Worm (Caenorhabditis elegans): ENCODE measurements around the gene twk-10.

twk-10 gene

ce11 chrV:6517305-6518224, 34.6 kb upstream of the twk-10 start:
- TF ChIP-seq unc-62 (GFP tag; optimal IDR thresholded peaks at IDR 0.05), result no peak

ce11 chrV:6518225-6518396, 34.0 kb upstream of the twk-10 start, which contains the start of gene F46E10.3:
F46E10.3 (plus strand) TSS chrV:6518297.
- no peak for TF ChIP-seq unc-62 (GFP tag; optimal IDR thresholded peaks at IDR 0.05)

DNA sequence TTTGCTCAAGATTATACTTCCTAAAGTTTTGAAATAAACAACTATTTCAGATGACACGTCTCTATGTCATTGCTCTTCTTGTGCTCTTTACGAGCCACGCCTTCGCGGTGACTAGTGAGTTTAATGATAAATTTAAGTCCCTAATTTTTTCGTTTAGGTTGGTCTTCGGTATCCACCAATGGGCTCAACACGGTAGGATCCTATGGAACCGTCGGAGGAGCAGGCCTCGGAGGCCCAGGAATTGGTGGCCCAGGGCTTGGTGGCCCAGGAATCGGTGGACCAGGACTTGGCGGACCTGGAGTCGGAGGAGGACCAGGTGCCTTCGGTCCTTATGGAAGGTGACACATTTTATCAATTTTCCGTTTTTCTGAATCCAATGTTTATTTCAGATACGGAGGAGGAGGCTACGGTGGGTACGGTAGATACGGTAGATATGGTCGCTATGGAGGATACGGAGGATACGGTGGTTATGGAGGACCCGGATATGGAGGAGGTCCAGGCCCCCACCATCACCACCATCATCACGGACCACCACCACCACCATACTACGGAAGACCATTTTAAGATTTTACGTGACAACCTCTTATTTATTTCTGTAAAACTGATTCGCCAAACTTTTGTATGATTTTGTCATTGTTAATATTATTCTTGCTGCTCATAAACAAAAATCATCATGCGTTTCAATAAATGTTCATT, 31.6 kb upstream of the twk-10 start, which contains the start of the genes F46E10.2 and F46E10.18:
Gene F46E10.2, plus strand, starts transcription at position 51 of the 696 bp plus-strand sequence.
Gene F46E10.18, plus strand, starts transcription at position 646 of the 696 bp plus-strand sequence.
- no peak for TF ChIP-seq unc-62 (GFP tag; optimal IDR thresholded peaks at IDR 0.05)

DNA sequence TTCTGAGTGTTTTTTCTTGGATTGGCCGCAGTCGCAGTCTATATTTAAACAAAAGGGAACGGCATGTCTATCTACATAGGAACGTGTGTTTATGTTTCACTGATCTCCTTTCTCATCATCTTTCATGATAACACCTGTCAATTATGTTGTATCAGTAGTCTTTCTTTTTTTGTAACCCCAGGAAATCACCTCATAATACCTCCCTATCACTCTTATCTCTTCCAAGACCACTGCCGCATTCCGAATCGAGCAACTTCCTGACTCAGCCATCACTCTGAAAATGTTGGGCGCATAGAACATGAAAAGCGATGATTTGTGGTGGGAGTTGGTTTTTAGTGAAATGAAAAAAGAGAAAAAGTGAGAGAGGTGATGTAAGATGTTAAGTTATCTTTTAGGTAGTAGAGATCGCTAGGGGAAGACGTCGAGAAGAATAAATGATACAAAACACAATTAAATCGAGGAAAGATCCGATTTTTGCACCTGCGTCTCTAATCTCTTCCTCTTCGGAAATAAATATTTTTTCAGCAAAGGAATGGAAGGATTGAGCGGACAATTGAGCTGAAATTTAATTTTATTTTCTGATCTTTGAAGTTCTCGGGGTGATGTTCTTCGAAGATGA, 29.2 kb upstream of the twk-10 start:
- TF ChIP-seq unc-62 (GFP tag; optimal IDR thresholded peaks at IDR 0.05), result no peak

ce11 chrV:6524757-6525156, 27.4 kb upstream of the twk-10 start, which contains the start of gene acs-1:
acs-1 (plus strand) TSS chrV:6524989.
- no peak for TF ChIP-seq unc-62 (GFP tag; optimal IDR thresholded peaks at IDR 0.05)

ce11 chrV:6533030-6533429, 19.1 kb upstream of the twk-10 start, which contains the start of gene hpo-26:
hpo-26 (minus strand) TSS chrV:6533060.
- no peak for TF ChIP-seq unc-62 (GFP tag; optimal IDR thresholded peaks at IDR 0.05)

ce11 chrV:6538323-6538722, 13.8 kb upstream of the twk-10 start:
- no peak for TF ChIP-seq unc-62 (GFP tag; optimal IDR thresholded peaks at IDR 0.05)

ce11 chrV:6541875-6542274, 10.3 kb upstream of the twk-10 start:
- no peak for TF ChIP-seq unc-62 (GFP tag; optimal IDR thresholded peaks at IDR 0.05)

- no peak for TF ChIP-seq unc-62 (GFP tag; optimal IDR thresholded peaks at IDR 0.05)
Observed at ce11 chrV:6544999-6545398, 7.1 kb upstream of the twk-10 start.

- TF ChIP-seq unc-62 (GFP tag; optimal IDR thresholded peaks at IDR 0.05), result no peak
Observed at ce11 chrV:6546450-6547171, 5.5 kb upstream of the twk-10 start, which contains the start of gene dre-1. dre-1 (minus strand) TSS chrV:6546500.

DNA sequence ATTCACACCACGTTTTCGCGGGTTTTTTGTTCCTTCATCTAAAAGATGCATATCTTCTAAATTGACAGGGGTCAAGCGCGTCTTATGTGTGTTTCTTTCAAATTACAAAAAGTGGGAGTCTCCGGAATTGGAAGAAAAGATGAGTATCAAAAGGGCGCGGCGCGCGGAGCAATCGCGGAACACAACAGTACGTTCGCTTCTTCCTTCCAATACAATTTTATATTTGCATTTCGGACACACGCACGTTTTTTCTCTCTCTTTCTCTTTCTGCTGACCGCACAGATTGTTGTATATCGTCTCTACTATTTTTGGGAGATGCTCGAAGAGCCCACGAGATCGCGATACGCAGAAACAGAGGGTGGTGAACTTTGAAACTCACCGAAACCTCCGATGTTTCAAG, 3.8 kb upstream of the twk-10 start:
- no peak for TF ChIP-seq unc-62 (GFP tag; optimal IDR thresholded peaks at IDR 0.05)

- no peak for TF ChIP-seq unc-62 (GFP tag; optimal IDR thresholded peaks at IDR 0.05)
Observed at ce11 chrV:6549148-6549547, 3.0 kb upstream of the twk-10 start, which contains the start of gene K04A8.20. K04A8.20 (plus strand) TSS chrV:6549448.

ce11 chrV:6549871-6550270, 2.3 kb upstream of the twk-10 start, which contains the start of gene lipl-4:
lipl-4 (plus strand) TSS chrV:6550171.
- TF ChIP-seq unc-62 (GFP tag; optimal IDR thresholded peaks at IDR 0.05), result no peak

DNA sequence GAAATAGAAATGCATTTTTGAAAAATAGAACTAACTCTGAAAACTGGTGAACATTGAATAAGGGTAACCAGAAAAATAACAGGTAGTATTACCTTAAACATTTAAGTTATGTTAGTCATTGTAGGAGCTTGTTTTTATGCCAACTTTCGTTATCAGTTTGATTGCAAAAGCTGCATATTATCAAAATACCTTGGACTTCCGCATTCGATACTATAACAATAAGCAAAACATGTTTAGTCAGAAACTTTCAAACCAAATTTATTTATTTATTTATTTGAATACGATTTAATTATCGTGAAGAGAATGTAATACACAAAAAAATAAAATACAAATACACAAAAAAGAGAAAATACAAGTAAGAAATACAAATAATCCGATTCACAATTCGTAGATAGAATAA, 2.2 kb downstream of the twk-10 start, which contains the start of gene K04A8.19:
Gene K04A8.19, minus strand, starts transcription at position 101 of the 400 bp plus-strand sequence.
- no peak for TF ChIP-seq unc-62 (GFP tag; optimal IDR thresholded peaks at IDR 0.05)

- no peak for TF ChIP-seq unc-62 (GFP tag; optimal IDR thresholded peaks at IDR 0.05)
Observed at ce11 chrV:6557035-6557434, 4.9 kb downstream of the twk-10 start, which contains the start of gene spp-27. spp-27 (minus strand) TSS chrV:6557135.

All from whole organism, dauer.